Fruit fly (Drosophila melanogaster) whole organism, embryonic: Measurements from ENCODE around the gene CG44261.

Experiments
- CG10147 ChIP-seq: fragments of 200-800 bp; sonication (Bioruptor generic); optimal IDR thresholded peaks from 2 replicates; lab custom pipeline; 2019; ENCODE audit warnings: missing biosample characterization, mild to moderate bottlenecking, missing genetic modification characterization, moderate library complexity
- CG1024 ChIP-seq: fragments of 200-800 bp; sonication (Bioruptor generic); IDR thresholded peaks from 2 replicates; pipeline ENCODE4 v1.3.6; 2022; ENCODE audit warnings: missing biosample characterization, missing genetic modification characterization
- CG12942 ChIP-seq: fragments of 200-800 bp; sonication (Bioruptor generic); optimal IDR thresholded peaks from 3 replicates; lab custom pipeline; 2016; ENCODE audit warnings: missing biosample characterization, missing genetic modification characterization
- CG13287 ChIP-seq: fragments of 200-800 bp; sonication (Bioruptor generic); IDR thresholded peaks from 2 replicates; pipeline ENCODE4 v1.3.6; 2022; ENCODE audit warnings: missing biosample characterization, missing genetic modification characterization; ENCODE audit not compliant: partially characterized antibody
- CG14441 ChIP-seq: fragments of 200-800 bp; sonication (Bioruptor generic); IDR thresholded peaks from 2 replicates; pipeline ENCODE4 v1.3.6; 2022; ENCODE audit warnings: missing biosample characterization, missing genetic modification characterization
- CG15479 ChIP-seq: fragments of 200-800 bp; sonication (Bioruptor generic); optimal IDR thresholded peaks from 3 replicates; lab custom pipeline; 2019; ENCODE audit warnings: missing biosample characterization, mild to moderate bottlenecking, missing genetic modification characterization, moderate library complexity
- CG17361 ChIP-seq: fragments of 200-800 bp; sonication (Bioruptor generic); IDR thresholded peaks from 3 replicates; pipeline ENCODE4 v1.3.6; 2022; ENCODE audit warnings: missing biosample characterization, missing genetic modification characterization
- CG17385 ChIP-seq: fragments of 200-800 bp; sonication (Bioruptor generic); optimal IDR thresholded peaks from 3 replicates; lab custom pipeline; 2018; ENCODE audit warnings: missing biosample characterization, mild to moderate bottlenecking, missing genetic modification characterization
- CG32532 ChIP-seq: fragments of 200-800 bp; sonication (Bioruptor generic); IDR thresholded peaks from 2 replicates; pipeline ENCODE4 v1.3.6; 2022; ENCODE audit warnings: missing biosample characterization, missing genetic modification characterization
- CG33213 ChIP-seq: fragments of 200-800 bp; sonication (Bioruptor generic); optimal IDR thresholded peaks from 3 replicates; lab custom pipeline; 2016; ENCODE audit warnings: missing biosample characterization, missing genetic modification characterization
- CG34376 ChIP-seq: fragments of 200-800 bp; sonication (Bioruptor generic); optimal IDR thresholded peaks from 2 replicates; lab custom pipeline; 2018; ENCODE audit warnings: missing biosample characterization, mild to moderate bottlenecking, missing genetic modification characterization
- CG3726 ChIP-seq: fragments of 200-800 bp; sonication (Bioruptor generic); IDR thresholded peaks from 3 replicates; pipeline ENCODE4, ENCODE4 v1.3.6; 2022; ENCODE audit warnings: missing biosample characterization, missing genetic modification characterization
- CG5245 ChIP-seq: fragments of 200-800 bp; sonication (Bioruptor generic); optimal IDR thresholded peaks from 3 replicates; lab custom pipeline; 2016; ENCODE audit warnings: missing biosample characterization, missing genetic modification characterization
- CG6175 ChIP-seq: fragments of 200-800 bp; sonication (Bioruptor generic); IDR thresholded peaks from 3 replicates; pipeline ENCODE4 v1.3.6; 2022; ENCODE audit warnings: missing biosample characterization, missing genetic modification characterization
- CG6654 ChIP-seq: fragments of 200-800 bp; sonication (Bioruptor generic); optimal IDR thresholded peaks from 2 replicates; lab custom pipeline; 2017; ENCODE audit warnings: missing biosample characterization, mild to moderate bottlenecking, missing genetic modification characterization
- CG7745 ChIP-seq: fragments of 200-800 bp; sonication (Bioruptor generic); optimal IDR thresholded peaks from 2 replicates; lab custom pipeline; 2018; ENCODE audit warnings: missing biosample characterization, mild to moderate bottlenecking, missing genetic modification characterization, moderate library complexity
- CG7928 ChIP-seq: fragments of 200-800 bp; sonication (Bioruptor generic); optimal IDR thresholded peaks from 2 replicates; lab custom pipeline; 2017; ENCODE audit warnings: missing biosample characterization, mild to moderate bottlenecking, missing genetic modification characterization
- CG9817 ChIP-seq: fragments of 200-800 bp; sonication (Bioruptor generic); optimal IDR thresholded peaks from 2 replicates; lab custom pipeline; 2018; ENCODE audit warnings: missing biosample characterization, mild to moderate bottlenecking, missing genetic modification characterization, moderate library complexity
- CG9876 ChIP-seq: fragments of 200-800 bp; sonication (Bioruptor generic); optimal IDR thresholded peaks from 2 replicates; lab custom pipeline; 2016; ENCODE audit warnings: missing biosample characterization, missing genetic modification characterization
- CG9932 ChIP-seq: fragments of 200-800 bp; sonication (Bioruptor generic); IDR thresholded peaks from 2 replicates; pipeline ENCODE4 v1.3.6; 2022; ENCODE audit warnings: missing biosample characterization, missing genetic modification characterization
- CTCF ChIP-seq: fragments of 200-800 bp; sonication (Bioruptor generic); optimal IDR thresholded peaks from 2 replicates; lab custom pipeline; 2017; ENCODE audit warnings: missing biosample characterization, mild to moderate bottlenecking, missing genetic modification characterization, moderate library complexity
- CkIIα-i1 ChIP-seq: fragments of 200-800 bp; sonication (Bioruptor generic); IDR thresholded peaks from 2 replicates; pipeline ENCODE4 v1.3.6; 2022; ENCODE audit warnings: missing biosample characterization, missing genetic modification characterization
- Dfd ChIP-seq, 2 experiments: fragments of >200 bp; optimal IDR thresholded peaks; 2 replicates each; lab custom pipeline; 2017; ENCODE audit warnings: missing biosample characterization in 2 of 2, missing genetic modification characterization in 2 of 2
- Fer2 ChIP-seq: fragments of 200-800 bp; sonication (Bioruptor generic); optimal IDR thresholded peaks from 2 replicates; lab custom pipeline; 2018; ENCODE audit warnings: missing biosample characterization, mild to moderate bottlenecking, missing genetic modification characterization, moderate library complexity
- Hand ChIP-seq: fragments of 200-800 bp; sonication (Bioruptor generic); optimal IDR thresholded peaks from 2 replicates; lab custom pipeline; 2017; ENCODE audit warnings: mild to moderate bottlenecking, missing biosample characterization, missing genetic modification reagents, missing genetic modification characterization
- Hr39 ChIP-seq: fragments of >200 bp; optimal IDR thresholded peaks from 2 replicates; lab custom pipeline; 2017
- Max ChIP-seq: fragments of 200-800 bp; sonication (Bioruptor generic); optimal IDR thresholded peaks from 2 replicates; lab custom pipeline; 2016; ENCODE audit warnings: missing biosample characterization, mild to moderate bottlenecking, missing genetic modification characterization
- Mes4 ChIP-seq: fragments of 200-800 bp; sonication (Bioruptor generic); optimal IDR thresholded peaks from 2 replicates; lab custom pipeline; 2016; ENCODE audit warnings: missing biosample characterization, missing genetic modification characterization
- Rfx ChIP-seq: fragments of 200-800 bp; sonication (Bioruptor generic); IDR thresholded peaks from 2 replicates; pipeline ENCODE4 v1.3.6; 2022; ENCODE audit warnings: missing biosample characterization, missing genetic modification characterization
- Sox102F ChIP-seq: fragments of 200-800 bp; sonication (Bioruptor generic); optimal IDR thresholded peaks from 2 replicates; lab custom pipeline; 2018; ENCODE audit warnings: missing biosample characterization, mild to moderate bottlenecking, missing genetic modification characterization, moderate library complexity
- Tbp ChIP-seq: fragments of >200 bp; optimal IDR thresholded peaks from 2 replicates; lab custom pipeline; 2018; ENCODE audit warnings: missing biosample characterization, missing genetic modification characterization
- bsh ChIP-seq, 2 experiments: fragments of 200-800 bp; sonication (Bioruptor generic); optimal IDR thresholded peaks; 2 replicates each; lab custom pipeline; 2017 to 2018; ENCODE audit warnings: mild to moderate bottlenecking in 2 of 2, missing biosample characterization in 2 of 2, missing genetic modification characterization in 2 of 2, moderate library complexity in 1 of 2
- crol ChIP-seq: fragments of 200-800 bp; sonication (Bioruptor generic); IDR thresholded peaks from 2 replicates; pipeline ENCODE4 v1.3.6; 2022; ENCODE audit warnings: missing biosample characterization, missing genetic modification characterization
- dati ChIP-seq: fragments of 200-800 bp; sonication (Bioruptor generic); IDR thresholded peaks from 2 replicates; pipeline ENCODE4 v1.3.6; 2022; ENCODE audit warnings: missing biosample characterization, missing genetic modification characterization
- fu2 ChIP-seq: fragments of 200-800 bp; sonication (Bioruptor generic); optimal IDR thresholded peaks from 2 replicates; lab custom pipeline; 2016; ENCODE audit warnings: missing biosample characterization, missing genetic modification characterization
- ham ChIP-seq: fragments of 200-800 bp; sonication (Bioruptor generic); IDR thresholded peaks from 2 replicates; pipeline ENCODE4 v1.3.6; 2022; ENCODE audit warnings: missing biosample characterization, missing genetic modification characterization
- hb ChIP-seq: fragments of 200-800 bp; sonication (Bioruptor generic); IDR thresholded peaks from 3 replicates; pipeline ENCODE4 v1.3.6; 2022; ENCODE audit warnings: missing biosample characterization, missing genetic modification characterization; ENCODE audit not compliant: partially characterized antibody
- nmo ChIP-seq: fragments of 200-800 bp; sonication (Bioruptor generic); optimal IDR thresholded peaks from 2 replicates; lab custom pipeline; 2018; ENCODE audit warnings: missing biosample characterization, mild to moderate bottlenecking, missing genetic modification characterization, moderate library complexity
- nom ChIP-seq: fragments of 200-800 bp; sonication (Bioruptor generic); optimal IDR thresholded peaks from 2 replicates; lab custom pipeline; 2017; ENCODE audit warnings: missing biosample characterization, missing genetic modification characterization, mild to moderate bottlenecking, moderate library complexity, missing genetic modification reagents
- onecut ChIP-seq: fragments of 200-800 bp; sonication (Bioruptor generic); IDR thresholded peaks from 2 replicates; pipeline ENCODE4 v1.3.6; 2022; ENCODE audit warnings: missing biosample characterization, missing genetic modification characterization
- pan ChIP-seq, 4 experiments: fragments of >200 bp in 3 of 4; fragments of 200-800 bp in 1 of 4; sonication (Bioruptor generic) in 1 of 4; optimal IDR thresholded peaks in 3 of 4; IDR thresholded peaks in 1 of 4; 2 replicates each; pipeline versions ENCODE4 v1.3.6 to Lab custom; 2017 to 2022; ENCODE audit warnings: missing biosample characterization in 2 of 4, missing genetic modification characterization in 2 of 4, mixed read lengths in 1 of 4
- row ChIP-seq: fragments of 200-800 bp; sonication (Bioruptor generic); IDR thresholded peaks from 3 replicates; pipeline ENCODE4 v1.3.6; 2022; ENCODE audit warnings: missing biosample characterization, missing genetic modification characterization
- sc ChIP-seq, 3 experiments: fragments of >200 bp in 2 of 3; fragments of 200-800 bp in 1 of 3; sonication (Bioruptor generic) in 1 of 3; optimal IDR thresholded peaks; 2 replicates in 2 of 3; 3 replicates in 1 of 3; lab custom pipeline; 2017; ENCODE audit warnings: mild to moderate bottlenecking in 1 of 3, missing biosample characterization in 1 of 3, missing genetic modification characterization in 1 of 3, missing genetic modification reagents in 1 of 3
- sima ChIP-seq: fragments of 200-800 bp; sonication (Bioruptor generic); optimal IDR thresholded peaks from 2 replicates; lab custom pipeline; 2016; ENCODE audit warnings: missing biosample characterization, missing genetic modification characterization
- stc ChIP-seq: fragments of 200-800 bp; sonication (Bioruptor generic); IDR thresholded peaks from 2 replicates; pipeline ENCODE4 v1.3.6; 2022; ENCODE audit warnings: missing biosample characterization, missing genetic modification characterization
- sug ChIP-seq: fragments of 200-800 bp; optimal IDR thresholded peaks from 2 replicates; lab custom pipeline; 2019; ENCODE audit warnings: missing biosample characterization, mild to moderate bottlenecking, missing genetic modification characterization, moderate library complexity
- tna ChIP-seq: fragments of 200-800 bp; sonication (Bioruptor generic); IDR thresholded peaks from 2 replicates; pipeline ENCODE4 v1.3.6; 2022; ENCODE audit warnings: missing biosample characterization, missing genetic modification characterization; ENCODE audit not compliant: partially characterized antibody
- tup ChIP-seq: fragments of 200-800 bp; sonication (Bioruptor generic); optimal IDR thresholded peaks from 2 replicates; lab custom pipeline; 2016; ENCODE audit warnings: missing biosample characterization, mild to moderate bottlenecking, missing genetic modification characterization, moderate library complexity
- zf30C ChIP-seq: fragments of 200-800 bp; sonication (Bioruptor generic); optimal IDR thresholded peaks from 3 replicates; lab custom pipeline; 2018; ENCODE audit warnings: missing biosample characterization, mild to moderate bottlenecking, missing genetic modification characterization

The CG44261 gene

DNA sequence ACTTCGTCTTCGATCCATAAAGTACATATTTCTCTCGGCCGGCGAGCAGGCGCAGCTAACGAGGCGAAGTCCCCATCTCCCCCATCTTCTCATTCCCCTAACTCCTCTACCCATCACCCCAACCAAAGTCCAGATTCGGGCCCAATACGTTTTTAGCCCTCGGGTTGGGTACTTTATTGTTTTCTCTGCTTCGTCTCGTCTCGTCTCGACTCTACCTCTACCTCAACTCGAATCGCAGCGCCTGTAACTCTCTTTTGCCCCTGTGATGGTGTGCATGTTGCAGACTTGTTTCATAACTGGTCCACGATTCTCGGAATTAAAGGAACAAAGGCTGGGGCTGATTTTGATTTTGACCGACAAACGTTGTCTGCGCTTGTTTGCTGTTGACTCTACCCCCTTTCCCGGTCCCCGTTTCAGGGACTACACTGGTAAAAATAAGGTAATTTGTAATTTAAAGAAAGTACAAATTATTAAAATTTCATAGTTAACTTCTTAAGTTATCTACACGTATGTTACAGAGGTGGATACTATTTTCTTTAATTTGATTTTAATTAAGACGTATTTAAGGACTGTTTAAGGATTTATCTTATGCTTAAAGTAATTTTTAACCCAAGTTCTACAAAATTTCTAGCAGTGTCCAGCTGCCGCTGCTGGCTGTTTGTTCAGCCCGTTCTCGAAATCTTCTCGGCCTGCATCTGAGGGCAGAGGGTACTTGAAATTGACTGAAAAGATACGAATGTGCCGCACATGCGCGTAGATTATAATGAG is 29.1 kb downstream of the CG44261 start (continued):
- TF ChIP-seq hb (GFP tag; lab: Robert Waterston, UW) (no peak), Tbp (GFP tag; lab: Kevin White, UChicago) (no peak), CG33213 (peak; percentile 15), CG1024 (GFP tag; lab: Robert Waterston, UW) (no peak), CG15479 (GFP tag; lab: Kevin White, UChicago) (peak; percentile 75), sc (optimal IDR thresholded peaks at IDR 0.05; lab: Kevin White, UChicago) (no peak), sc (GFP tag; optimal IDR thresholded peaks at IDR 0.05; lab: Kevin White, UChicago) (peak; percentile 33), dati (GFP tag; lab: Robert Waterston, UW) (no peak), Hand (GFP tag; lab: Kevin White, UChicago) (no peak), sima (GFP tag; lab: Kevin White, UChicago) (no peak), CG5245 (peak; percentile 38), CG34376 (GFP tag; lab: Kevin White, UChicago) (no peak), CG13287 (GFP tag; lab: Robert Waterston, UW) (no peak), fu2 (GFP tag; lab: Kevin White, UChicago) (no peak), CG6654 (GFP tag; lab: Kevin White, UChicago) (no peak), Hr39 (no peak), sug (no peak), stc (GFP tag; lab: Robert Waterston, UW) (peak; percentile 35; the same call in 1 of the 2 replicates), crol (GFP tag; lab: Robert Waterston, UW) (no peak; the same call in 1 of the 2 replicates), row (GFP tag; lab: Robert Waterston, UW) (peak; percentile 68), Fer2 (tag; lab: Kevin White, UChicago) (no peak), CG7745 (tag; lab: Kevin White, UChicago) (peak; percentile 51), CkIIα-i1 (no peak), CG9932 (GFP tag; lab: Robert Waterston, UW) (no peak), CG3726 (no peak), nom (GFP tag; lab: Kevin White, UChicago) (peak; percentile 68), ham (GFP tag; lab: Robert Waterston, UW) (no peak), CG9876 (no peak), tup (no peak), onecut (GFP tag; lab: Robert Waterston, UW) (no peak), bsh (GFP tag; optimal IDR thresholded peaks at IDR 0.05; lab: Kevin White, UChicago) (peak; percentile 65 to 74), Rfx (no peak), zf30C (GFP tag; lab: Kevin White, UChicago) (peak; percentile 95), CG32532 (GFP tag; lab: Robert Waterston, UW) (no peak), CG17385 (peak; percentile 28), Mes4 (GFP tag; lab: Kevin White, UChicago) (no peak), CG17361 (GFP tag; lab: Robert Waterston, UW) (peak; percentile 80), tna (GFP tag; lab: Robert Waterston, UW) (no peak), CG14441 (GFP tag; lab: Robert Waterston, UW) (no peak), Max (GFP tag; lab: Kevin White, UChicago) (peak; percentile 24), CG6175 (no peak), CG9817 (tag; lab: Kevin White, UChicago) (no peak), CG12942 (GFP tag; lab: Kevin White, UChicago) (no peak), CTCF (no peak), CG10147 (GFP tag; lab: Kevin White, UChicago) (no peak), nmo (GFP tag; lab: Kevin White, UChicago) (peak; percentile 79), pan (optimal IDR thresholded peaks at IDR 0.05; lab: Kevin White, UChicago) (no peak), pan (GFP tag; optimal IDR thresholded peaks at IDR 0.05 in 1 of 2, IDR thresholded peaks at IDR 0.05 in 1 of 2) (peak in 1 of 2 experiments; percentile 20), Sox102F (GFP tag; lab: Kevin White, UChicago) (no peak), Dfd (GFP tag; optimal IDR thresholded peaks at IDR 0.05; lab: Kevin White, UChicago) (no peak), CG7928 (GFP tag; lab: Kevin White, UChicago) (no peak)
